Worm (Caenorhabditis elegans): Measurements from ENCODE around the gene F36F12.3.

- TF ChIP-seq snpc-4 (tag; optimal IDR thresholded peaks at IDR 0.05) = no peak
- no peak for TF ChIP-seq nhr-11 (tag; optimal IDR thresholded peaks at IDR 0.05)
- TF ChIP-seq R02D3.7 (tag; optimal IDR thresholded peaks at IDR 0.05) = no peak
- TF ChIP-seq egl-27 (tag; optimal IDR thresholded peaks at IDR 0.05) = no peak
- no peak for TF ChIP-seq nhr-21 (tag; optimal IDR thresholded peaks at IDR 0.05)
- no peak for TF ChIP-seq lsy-2 (tag; optimal IDR thresholded peaks at IDR 0.05)
- no peak for TF ChIP-seq nhr-77 (tag; optimal IDR thresholded peaks at IDR 0.05)
Observed at ce11 chrV:2138287-2138686, 52.7 kb downstream of the F36F12.3 start.
